Worm (Caenorhabditis elegans) whole organism, young adult: Measurements from ENCODE around the gene K09A9.6.
A peak's percentile ranks its signal among the peaks of the same experiment; 100 is the strongest.

Source experiments
- B0019.2 ChIP-seq: fragments of 200-800 bp; sonication (Bioruptor generic); conservative IDR thresholded peaks from 2 replicates; pipeline ENCODE4 v1.3.6; 2022; ENCODE audit warnings: missing genetic modification reagents, missing genetic modification characterization, missing compliant biosample characterization
- dox-1 ChIP-seq: fragments of 200-800 bp; sonication (Bioruptor generic); IDR thresholded peaks from 2 replicates; pipeline ENCODE4 v1.3.6; 2022; ENCODE audit warnings: missing genetic modification reagents, missing genetic modification characterization, missing compliant biosample characterization
- hsf-1 ChIP-seq: fragments of 200-800 bp; sonication (Bioruptor generic); IDR thresholded peaks from 2 replicates; pipeline ENCODE4 v1.3.6; 2022; ENCODE audit warnings: missing genetic modification reagents, missing genetic modification characterization, missing compliant biosample characterization

Gene K09A9.6

DNA sequence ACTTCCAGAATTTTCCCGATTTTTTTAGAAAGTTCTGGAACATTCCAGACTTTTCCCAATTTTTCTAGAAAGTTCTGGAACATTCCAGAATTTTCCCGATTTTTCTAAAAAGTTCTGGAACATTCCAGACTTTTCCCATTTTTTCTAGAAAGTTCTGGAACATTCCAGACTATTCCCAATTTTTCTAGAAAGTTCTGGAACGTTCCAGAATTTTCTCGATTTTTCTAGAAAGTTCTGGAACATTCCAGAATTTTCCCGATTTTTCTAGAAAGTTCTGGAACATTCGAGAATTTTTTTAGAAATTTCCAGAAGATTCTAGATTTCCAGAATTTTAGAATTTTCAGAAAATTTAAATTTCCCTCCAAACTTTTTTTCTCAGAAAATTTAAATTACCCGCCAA lies 58.1 kb downstream of the K09A9.6 start:
- TF ChIP-seq dox-1 (GFP tag; lab: Robert Waterston, UW) (0 out of 2 replicates have a peak, but pooled peaks have one; percentile 30), B0019.2 (GFP tag; lab: Robert Waterston, UW) (0 out of 2 replicates have a peak, but pooled peaks have one; percentile 14), hsf-1 (peak; percentile 95)
